Fruit fly (Drosophila melanogaster): ENCODE measurements around the gene CG33640.

CG33640 gene

dm6 chr2L:13527541-13527940 is at the start of gene CG33640:
Gene CG33640 (plus strand): TSS chr2L:13527841.
- TF ChIP-seq ttk (optimal IDR thresholded peaks at IDR 0.05) (no peak), h (optimal IDR thresholded peaks at IDR 0.05) (no peak), psq (optimal IDR thresholded peaks at IDR 0.05) (no peak), insv (optimal IDR thresholded peaks at IDR 0.05) (no peak), Sin3A (optimal IDR thresholded peaks at IDR 0.05) (no peak)

- TF ChIP-seq ttk (optimal IDR thresholded peaks at IDR 0.05) (no peak), Myc (optimal IDR thresholded peaks at IDR 0.05) (no peak), h (optimal IDR thresholded peaks at IDR 0.05) (no peak), insv (optimal IDR thresholded peaks at IDR 0.05) (no peak), Sin3A (optimal IDR thresholded peaks at IDR 0.05) (no peak), psq (optimal IDR thresholded peaks at IDR 0.05) (no peak)
These were observed 45.4 kb upstream of the CG33640 start for dm6 chr2L:13482258-13482657.

dm6 chr2L:13497915-13498314 is 29.7 kb upstream of the CG33640 start:
- no peak for TF ChIP-seq Sin3A (optimal IDR thresholded peaks at IDR 0.05)
- no peak for TF ChIP-seq psq (optimal IDR thresholded peaks at IDR 0.05)
- no peak for TF ChIP-seq insv (optimal IDR thresholded peaks at IDR 0.05)
- no peak for TF ChIP-seq Myc (optimal IDR thresholded peaks at IDR 0.05)
- TF ChIP-seq h (optimal IDR thresholded peaks at IDR 0.05), result no peak
- no peak for TF ChIP-seq ttk (optimal IDR thresholded peaks at IDR 0.05)

dm6 chr2L:13500416-13500815 is 27.2 kb upstream of the CG33640 start:
- TF ChIP-seq ttk (optimal IDR thresholded peaks at IDR 0.05) (no peak), insv (optimal IDR thresholded peaks at IDR 0.05) (no peak), Myc (optimal IDR thresholded peaks at IDR 0.05) (no peak), psq (optimal IDR thresholded peaks at IDR 0.05) (no peak)

- TF ChIP-seq ttk (optimal IDR thresholded peaks at IDR 0.05), result no peak
- TF ChIP-seq Sin3A (optimal IDR thresholded peaks at IDR 0.05), result no peak
- TF ChIP-seq psq (optimal IDR thresholded peaks at IDR 0.05), result no peak
- TF ChIP-seq h (optimal IDR thresholded peaks at IDR 0.05), result no peak
- TF ChIP-seq insv (optimal IDR thresholded peaks at IDR 0.05), result no peak
- no peak for TF ChIP-seq Myc (optimal IDR thresholded peaks at IDR 0.05)
These were observed 18.0 kb upstream of the CG33640 start for dm6 chr2L:13509533-13510240.

- TF ChIP-seq h (optimal IDR thresholded peaks at IDR 0.05), result no peak
- TF ChIP-seq psq (optimal IDR thresholded peaks at IDR 0.05), result no peak
- TF ChIP-seq Sin3A (optimal IDR thresholded peaks at IDR 0.05), result no peak
These were observed 16.5 kb upstream of the CG33640 start for dm6 chr2L:13510870-13511867.

dm6 chr2L:13512182-13513032 is 15.2 kb upstream of the CG33640 start:
- TF ChIP-seq psq (optimal IDR thresholded peaks at IDR 0.05), result no peak

dm6 chr2L:13513033-13513330 is 14.7 kb upstream of the CG33640 start:
- TF ChIP-seq Myc (optimal IDR thresholded peaks at IDR 0.05), result no peak
- TF ChIP-seq psq (optimal IDR thresholded peaks at IDR 0.05), result no peak
- peak; percentile 85 for TF ChIP-seq insv (optimal IDR thresholded peaks at IDR 0.05)
- no peak for TF ChIP-seq Sin3A (optimal IDR thresholded peaks at IDR 0.05)
- peak; percentile 60 for TF ChIP-seq h (optimal IDR thresholded peaks at IDR 0.05)

dm6 chr2L:13513331-13514261 is 14.0 kb upstream of the CG33640 start:
- peak; percentile 35 for TF ChIP-seq insv (optimal IDR thresholded peaks at IDR 0.05)
- TF ChIP-seq Myc (optimal IDR thresholded peaks at IDR 0.05), result no peak

- no peak for TF ChIP-seq Myc (optimal IDR thresholded peaks at IDR 0.05)
- TF ChIP-seq Sin3A (optimal IDR thresholded peaks at IDR 0.05), result no peak
- no peak for TF ChIP-seq h (optimal IDR thresholded peaks at IDR 0.05)
- no peak for TF ChIP-seq psq (optimal IDR thresholded peaks at IDR 0.05)
- no peak for TF ChIP-seq insv (optimal IDR thresholded peaks at IDR 0.05)
- TF ChIP-seq ttk (optimal IDR thresholded peaks at IDR 0.05), result no peak
These were observed 13.2 kb upstream of the CG33640 start for dm6 chr2L:13514262-13514937.

All from Kc167 (cell line).